Worm (Caenorhabditis elegans): Measurements from ENCODE around the gene H03E18.1.
"Not testable (repeated sequence)": the region's sequence is repeated elsewhere in the genome, so short reads cannot be mapped to it uniquely, and the experiment has no call there.

The H03E18.1 gene

DNA sequence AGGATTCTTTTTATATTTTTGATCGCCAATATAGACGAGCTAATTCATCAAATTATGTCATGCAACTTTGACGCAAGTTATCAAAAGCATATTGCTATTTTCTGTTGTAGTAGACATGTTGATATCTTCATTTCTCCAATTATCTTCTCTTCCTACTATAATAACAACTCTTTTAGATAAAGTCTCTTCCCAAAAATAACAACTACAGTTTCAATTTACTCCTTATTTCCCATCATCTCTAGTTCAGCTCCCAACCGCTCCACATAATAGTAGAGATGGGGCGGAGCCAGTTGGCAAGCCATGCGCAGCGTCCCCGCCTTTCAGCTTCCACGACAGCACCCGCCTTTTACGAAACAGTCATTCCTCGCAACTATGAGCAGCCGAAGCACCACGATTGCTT, 20.3 kb downstream of the H03E18.1 start, which contains the start of gene flp-5:
TSS of gene flp-5 (plus strand) at position 301 of the 400 bp plus-strand sequence.
- no peak for TF ChIP-seq ztf-3 (GFP tag; optimal IDR thresholded peaks at IDR 0.05)
- no peak for TF ChIP-seq Y53G8AR.9 (GFP tag; conservative IDR thresholded peaks at IDR 0.05)
- no peak for TF ChIP-seq ets-4 (GFP tag; optimal IDR thresholded peaks at IDR 0.05)
- no peak for TF ChIP-seq aptf-2 (GFP tag; conservative IDR thresholded peaks at IDR 0.05)
- TF ChIP-seq ztf-26 (tag; optimal IDR thresholded peaks at IDR 0.05) = no peak
- no peak for TF ChIP-seq hlh-26 (GFP tag; conservative IDR thresholded peaks at IDR 0.05)

DNA sequence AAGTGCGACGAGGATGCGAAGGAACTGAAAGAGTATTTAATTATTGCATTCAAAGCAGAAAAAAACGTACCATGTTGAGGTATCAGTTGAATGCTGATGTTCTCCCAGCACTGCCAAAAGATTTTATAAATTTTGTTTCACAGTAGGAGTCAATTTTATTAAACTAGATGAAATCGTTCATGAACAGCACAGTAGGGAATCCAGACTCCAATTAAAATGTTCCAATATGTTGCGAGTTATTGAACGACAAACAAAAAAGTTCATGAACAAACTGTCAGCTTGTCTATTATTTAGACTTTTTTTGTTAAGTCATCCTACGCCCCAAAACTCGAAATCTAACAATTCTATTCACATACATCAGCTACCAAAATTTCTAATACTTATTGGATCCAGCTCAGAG, 27.3 kb downstream of the H03E18.1 start, which contains the start of gene nspc-1:
TSS of gene nspc-1 (minus strand) at position 101 of the 400 bp plus-strand sequence.
- not testable (repeated sequence) for TF ChIP-seq dpl-1 (GFP tag; optimal IDR thresholded peaks at IDR 0.05); nfya-2 (GFP tag; IDR thresholded peaks at IDR 0.05); somi-1 (GFP tag; optimal IDR thresholded peaks at IDR 0.05)

DNA sequence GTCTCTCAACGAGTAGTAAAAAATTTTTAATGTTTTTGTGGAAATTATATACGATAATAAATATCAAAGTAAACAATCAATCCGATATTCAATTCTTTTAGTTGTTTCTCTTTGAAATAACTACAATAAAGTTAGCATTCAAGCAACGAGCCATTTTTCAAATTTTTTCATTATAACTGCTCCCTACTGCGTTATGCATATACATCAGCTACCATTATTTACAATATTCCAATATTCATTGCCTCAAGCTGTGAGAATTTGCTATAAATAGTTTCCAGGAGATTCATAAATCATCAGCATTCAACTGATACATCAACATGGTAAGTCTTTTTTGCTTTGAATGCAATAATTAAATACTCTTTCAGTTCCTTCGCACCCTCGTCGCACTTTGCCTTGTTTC, 29.1 kb downstream of the H03E18.1 start, which contains the start of gene nspc-3:
TSS of gene nspc-3 (plus strand) at position 301 of the 400 bp plus-strand sequence.
- no peak for TF ChIP-seq somi-1 (GFP tag; optimal IDR thresholded peaks at IDR 0.05)
- TF ChIP-seq egl-18 (GFP tag; IDR thresholded peaks at IDR 0.05) = no peak

DNA sequence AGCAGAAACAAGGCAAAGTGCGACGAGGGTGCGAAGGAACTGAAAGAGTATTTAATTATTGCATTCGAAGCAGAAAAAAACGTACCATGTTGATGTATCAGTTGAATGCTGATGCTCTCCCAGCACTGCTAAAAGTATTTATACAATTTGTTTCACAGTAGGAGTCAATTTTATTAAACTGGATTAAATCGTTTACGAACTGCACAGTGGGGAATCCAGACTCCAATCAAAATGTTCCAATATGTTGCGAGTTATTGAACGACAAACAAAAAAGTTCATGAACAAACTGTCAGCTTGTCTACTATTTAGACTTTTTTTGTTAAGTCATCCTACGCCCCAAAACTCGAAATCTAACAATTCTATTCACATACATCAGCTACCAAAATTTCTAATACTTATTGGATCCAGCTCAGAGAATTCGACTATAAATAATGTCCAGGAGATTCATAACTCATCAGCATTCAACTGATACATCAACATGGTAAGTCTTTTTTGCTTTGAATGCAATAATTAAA, 30.6 kb downstream of the H03E18.1 start, which contains the start of the genes nspc-4 and nspc-5:
TSS of gene nspc-4 (minus strand) at position 101 of the 515 bp plus-strand sequence.
TSS of gene nspc-5 (plus strand) at position 465 of the 515 bp plus-strand sequence.
- not testable (repeated sequence) for TF ChIP-seq ztf-26 (tag; optimal IDR thresholded peaks at IDR 0.05); rcor-1 (GFP tag; IDR thresholded peaks at IDR 0.05); Y53F4B.3 (GFP tag; IDR thresholded peaks at IDR 0.05)

DNA sequence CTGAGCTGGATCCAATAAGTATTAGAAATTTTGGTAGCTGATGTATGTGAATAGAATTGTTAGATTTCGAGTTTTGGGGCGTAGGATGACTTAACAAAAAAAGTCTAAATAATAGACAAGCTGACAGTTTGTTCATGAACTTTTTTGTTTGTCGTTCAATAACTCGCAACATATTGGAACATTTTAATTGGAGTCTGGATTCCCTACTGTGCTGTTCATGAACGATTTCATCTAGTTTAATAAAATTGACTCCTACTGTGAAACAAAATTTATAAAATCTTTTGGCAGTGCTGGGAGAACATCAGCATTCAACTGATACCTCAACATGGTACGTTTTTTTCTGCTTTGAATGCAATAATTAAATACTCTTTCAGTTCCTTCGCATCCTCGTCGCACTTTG, 33.9 kb downstream of the H03E18.1 start, which contains the start of gene nspc-7:
TSS of gene nspc-7 (plus strand) at position 301 of the 400 bp plus-strand sequence.
- TF ChIP-seq cebp-1 (GFP tag; IDR thresholded peaks at IDR 0.05); cebp-1 (tag; optimal IDR thresholded peaks at IDR 0.05); fkh-3 (tag; optimal IDR thresholded peaks at IDR 0.05); cebp-2 (GFP tag; IDR thresholded peaks at IDR 0.05): not testable (repeated sequence)

DNA sequence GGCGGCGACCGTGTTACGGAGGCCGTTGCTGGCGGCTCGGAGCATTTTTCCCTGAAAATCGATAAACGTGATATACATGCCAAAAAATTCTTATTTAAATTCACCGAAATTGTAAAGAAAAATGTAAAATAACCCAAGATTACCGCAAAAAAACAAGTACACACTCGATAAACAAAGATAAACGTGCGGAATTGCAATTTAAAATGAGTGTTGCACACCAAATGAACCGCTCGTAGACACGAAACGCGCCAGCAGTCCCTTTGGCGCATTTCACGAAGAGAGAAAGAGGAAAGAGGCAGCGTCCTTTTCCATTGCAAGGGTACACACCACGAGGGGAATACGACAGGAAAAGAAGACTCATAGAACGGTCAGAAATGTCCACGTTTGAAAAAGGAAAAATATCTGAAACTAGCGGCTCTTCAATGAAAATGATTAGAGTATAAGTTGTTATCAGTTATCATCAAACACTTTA, 38.3 kb downstream of the H03E18.1 start, which contains the start of gene sdha-1:
TSS of gene sdha-1 (minus strand) at position 51 of the 472 bp plus-strand sequence.
- no peak for TF ChIP-seq T07F8.4 (tag; optimal IDR thresholded peaks at IDR 0.05)
- no peak for TF ChIP-seq die-1 (tag; optimal IDR thresholded peaks at IDR 0.05)
- TF ChIP-seq attf-3 (GFP tag; conservative IDR thresholded peaks at IDR 0.05) = 0 out of 2 replicates have a peak, but pooled peaks have one; percentile 19
- TF ChIP-seq akir-1 (GFP tag; optimal IDR thresholded peaks at IDR 0.05) = no peak
- peak; percentile 19; the same call in 1 of the 2 replicates for TF ChIP-seq nfyb-1 (GFP tag; IDR thresholded peaks at IDR 0.05)
- no peak for TF ChIP-seq egl-18 (GFP tag; IDR thresholded peaks at IDR 0.05)
- no peak for TF ChIP-seq B0019.2 (GFP tag; conservative IDR thresholded peaks at IDR 0.05)
- TF ChIP-seq somi-1 (GFP tag; optimal IDR thresholded peaks at IDR 0.05) = peak; percentile 70
- no peak for TF ChIP-seq F33H1.4 (GFP tag; IDR thresholded peaks at IDR 0.05)
- TF ChIP-seq D2030.7 (GFP tag; IDR thresholded peaks at IDR 0.05) = no peak
- TF ChIP-seq lin-26 (GFP tag; IDR thresholded peaks at IDR 0.05) = peak; percentile 63; the same call in 1 of the 2 replicates
- TF ChIP-seq aptf-3 (GFP tag; IDR thresholded peaks at IDR 0.05) = no peak
- TF ChIP-seq rcor-1 (GFP tag; IDR thresholded peaks at IDR 0.05) = peak; percentile 64
- TF ChIP-seq F55B11.4 (tag; optimal IDR thresholded peaks at IDR 0.05; ENCODE audit: borderline replicate concordance, insufficient read depth) = no peak
- no peak for TF ChIP-seq F57C9.4 (tag; optimal IDR thresholded peaks at IDR 0.05)
- TF ChIP-seq ztf-26 (tag; optimal IDR thresholded peaks at IDR 0.05) = peak; percentile 61
- TF ChIP-seq dox-1 (GFP tag; IDR thresholded peaks at IDR 0.05) = peak; percentile 90
- TF ChIP-seq ceh-100 (GFP tag; IDR thresholded peaks at IDR 0.05) = no peak
- peak; percentile 53; the same call in 1 of the 2 replicates for TF ChIP-seq pbrm-1 (GFP tag; IDR thresholded peaks at IDR 0.05)
- TF ChIP-seq xnd-1 (tag; optimal IDR thresholded peaks at IDR 0.05) = no peak
- TF ChIP-seq snpc-4 (GFP tag; optimal IDR thresholded peaks at IDR 0.05) = no peak
- TF ChIP-seq snpc-4 (tag; optimal IDR thresholded peaks at IDR 0.05) = peak in 3 of 4 experiments; percentile 34 to 50 (median 38)
- TF ChIP-seq tlf-1 (GFP tag; optimal IDR thresholded peaks at IDR 0.05) = peak; percentile 40
- no peak for TF ChIP-seq lag-1 (GFP tag; IDR thresholded peaks at IDR 0.05)
- no peak for TF ChIP-seq snpc-1.1 (tag; optimal IDR thresholded peaks at IDR 0.05; ENCODE audit: insufficient read depth)

Data from whole organism, young adult.